Fruit fly (Drosophila melanogaster) whole organism, embryonic: ENCODE data around the gene pdm2.

Source experiments
- Atf-2 ChIP-seq: fragments of 200-800 bp; sonication (Bioruptor generic); optimal IDR thresholded peaks from 2 replicates; lab custom pipeline; 2016; ENCODE audit warnings: missing biosample characterization, missing genetic modification characterization
- CG10209 ChIP-seq: fragments of 200-800 bp; sonication (Bioruptor generic); optimal IDR thresholded peaks from 3 replicates; lab custom pipeline; 2017; ENCODE audit warnings: missing biosample characterization, mild to moderate bottlenecking, missing genetic modification characterization, missing genetic modification reagents
- CG11247 ChIP-seq: fragments of 200-800 bp; sonication (Bioruptor generic); IDR thresholded peaks from 2 replicates; pipeline ENCODE4 v1.3.6; 2022; ENCODE audit warnings: missing biosample characterization, missing genetic modification characterization
- CG1233 ChIP-seq: fragments of 200-800 bp; sonication (Bioruptor generic); optimal IDR thresholded peaks from 4 replicates; lab custom pipeline; 2018; ENCODE audit warnings: missing biosample characterization, mild to moderate bottlenecking, missing genetic modification characterization
- CG12391 ChIP-seq: fragments of 200-800 bp; sonication (Bioruptor generic); optimal IDR thresholded peaks from 3 replicates; lab custom pipeline; 2018; ENCODE audit warnings: missing biosample characterization, mild to moderate bottlenecking, missing genetic modification characterization, moderate library complexity
- CG13287 ChIP-seq: fragments of 200-800 bp; sonication (Bioruptor generic); IDR thresholded peaks from 2 replicates; pipeline ENCODE4 v1.3.6; 2022; ENCODE audit warnings: missing biosample characterization, missing genetic modification characterization; ENCODE audit not compliant: partially characterized antibody
- CG13296 ChIP-seq: fragments of 200-800 bp; sonication (Bioruptor generic); optimal IDR thresholded peaks from 3 replicates; lab custom pipeline; 2018; ENCODE audit warnings: missing biosample characterization, mild to moderate bottlenecking, missing genetic modification characterization
- CG14441 ChIP-seq: fragments of 200-800 bp; sonication (Bioruptor generic); IDR thresholded peaks from 2 replicates; pipeline ENCODE4 v1.3.6; 2022; ENCODE audit warnings: missing biosample characterization, missing genetic modification characterization
- CG14667 ChIP-seq: fragments of 200-800 bp; sonication (Bioruptor generic); IDR thresholded peaks from 2 replicates; pipeline ENCODE4 v1.3.6; 2022; ENCODE audit warnings: missing biosample characterization, missing genetic modification characterization
- CG1647 ChIP-seq: fragments of 200-800 bp; sonication (Bioruptor generic); optimal IDR thresholded peaks from 3 replicates; lab custom pipeline; 2016; ENCODE audit warnings: missing biosample characterization, missing genetic modification characterization
- CG17359 ChIP-seq: fragments of 200-800 bp; sonication (Bioruptor generic); optimal IDR thresholded peaks from 3 replicates; lab custom pipeline; 2018; ENCODE audit warnings: missing biosample characterization, mild to moderate bottlenecking, missing genetic modification characterization, moderate library complexity
- CG2129 ChIP-seq: fragments of 200-800 bp; sonication (Bioruptor generic); IDR thresholded peaks from 2 replicates; pipeline ENCODE4 v1.3.6; 2022; ENCODE audit warnings: missing biosample characterization, missing genetic modification characterization; ENCODE audit not compliant: partially characterized antibody
- CG2199 ChIP-seq: fragments of 200-800 bp; sonication (Bioruptor generic); IDR thresholded peaks from 3 replicates; pipeline ENCODE4 v1.3.6; 2022; ENCODE audit warnings: missing biosample characterization, missing genetic modification characterization
- CG2678 ChIP-seq: fragments of 200-800 bp; sonication (Bioruptor generic); optimal IDR thresholded peaks from 3 replicates; lab custom pipeline; 2019; ENCODE audit warnings: missing biosample characterization, mild to moderate bottlenecking, missing genetic modification characterization, moderate library complexity
- CG3407 ChIP-seq: fragments of 200-800 bp; sonication (Bioruptor generic); optimal IDR thresholded peaks from 2 replicates; lab custom pipeline; 2018; ENCODE audit warnings: missing biosample characterization, mild to moderate bottlenecking, missing genetic modification characterization
- CG4328 ChIP-seq: fragments of 200-800 bp; sonication (Bioruptor generic); optimal IDR thresholded peaks from 3 replicates; lab custom pipeline; 2017; ENCODE audit warnings: missing biosample characterization, missing genetic modification reagents, missing genetic modification characterization
- CG4404 ChIP-seq: fragments of 200-800 bp; sonication (Bioruptor generic); IDR thresholded peaks from 2 replicates; pipeline ENCODE4 v1.3.6; 2022; ENCODE audit warnings: missing biosample characterization, missing genetic modification characterization
- CG4424 ChIP-seq: fragments of 200-800 bp; sonication (Bioruptor generic); optimal IDR thresholded peaks from 3 replicates; lab custom pipeline; 2016; ENCODE audit warnings: missing biosample characterization, missing genetic modification characterization
- CG5953 ChIP-seq: fragments of 200-800 bp; sonication (Bioruptor generic); IDR thresholded peaks from 2 replicates; pipeline ENCODE4 v1.3.6; 2022; ENCODE audit warnings: missing biosample characterization, missing genetic modification characterization
- CG7963 ChIP-seq: fragments of 200-800 bp; sonication (Bioruptor generic); IDR thresholded peaks from 3 replicates; pipeline ENCODE4 v1.3.6; 2022; ENCODE audit warnings: missing biosample characterization, missing genetic modification characterization; ENCODE audit not compliant: partially characterized antibody
- CG9215 ChIP-seq: fragments of 200-800 bp; sonication (Bioruptor generic); IDR thresholded peaks from 2 replicates; pipeline ENCODE4 v1.3.6; 2022; ENCODE audit warnings: missing biosample characterization, missing genetic modification characterization
- CG9609 ChIP-seq: fragments of 200-800 bp; sonication (Bioruptor generic); optimal IDR thresholded peaks from 3 replicates; lab custom pipeline; 2016; ENCODE audit warnings: missing biosample characterization, missing genetic modification characterization
- CG9817 ChIP-seq: fragments of 200-800 bp; sonication (Bioruptor generic); optimal IDR thresholded peaks from 2 replicates; lab custom pipeline; 2018; ENCODE audit warnings: missing biosample characterization, mild to moderate bottlenecking, missing genetic modification characterization, moderate library complexity
- CG9876 ChIP-seq: fragments of 200-800 bp; sonication (Bioruptor generic); optimal IDR thresholded peaks from 2 replicates; lab custom pipeline; 2016; ENCODE audit warnings: missing biosample characterization, missing genetic modification characterization
- Eip74EF ChIP-seq, 2 experiments: fragments of 200-800 bp in 1 of 2; fragments of >200 bp in 1 of 2; sonication (Bioruptor generic) in 1 of 2; optimal IDR thresholded peaks; 2 replicates each; lab custom pipeline; 2017 to 2019; ENCODE audit warnings: missing biosample characterization in 2 of 2, missing genetic modification characterization in 2 of 2, mild to moderate bottlenecking in 1 of 2, moderate library complexity in 1 of 2
- HHEX ChIP-seq: fragments of 200-800 bp; sonication (Bioruptor generic); optimal IDR thresholded peaks from 3 replicates; lab custom pipeline; 2017; ENCODE audit warnings: missing biosample characterization, mild to moderate bottlenecking, missing genetic modification characterization, missing genetic modification reagents
- HmgZ ChIP-seq: fragments of 200-800 bp; sonication (Bioruptor generic); optimal IDR thresholded peaks from 2 replicates; lab custom pipeline; 2018; ENCODE audit warnings: missing biosample characterization, mild to moderate bottlenecking, missing genetic modification characterization
- Lim3 ChIP-seq: fragments of 200-800 bp; sonication (Bioruptor generic); IDR thresholded peaks from 2 replicates; pipeline ENCODE4 v1.3.6; 2022; ENCODE audit warnings: missing biosample characterization, missing genetic modification characterization
- Lpt ChIP-seq: fragments of >200 bp; optimal IDR thresholded peaks from 2 replicates; lab custom pipeline; 2018; ENCODE audit warnings: missing biosample characterization, missing genetic modification characterization
- MESR4 ChIP-seq: fragments of 200-800 bp; sonication (Bioruptor generic); optimal IDR thresholded peaks from 2 replicates; lab custom pipeline; 2018; ENCODE audit warnings: missing biosample characterization, mild to moderate bottlenecking, missing genetic modification characterization, moderate library complexity
- Mad ChIP-seq: fragments of 200-800 bp; sonication (Bioruptor generic); optimal IDR thresholded peaks from 2 replicates; lab custom pipeline; 2016; ENCODE audit warnings: missing biosample characterization, missing genetic modification characterization
- Oli ChIP-seq: fragments of 200-800 bp; sonication (Bioruptor generic); optimal IDR thresholded peaks from 2 replicates; lab custom pipeline; 2018; ENCODE audit warnings: missing biosample characterization, mild to moderate bottlenecking, missing genetic modification characterization, moderate library complexity
- Rfx ChIP-seq: fragments of 200-800 bp; sonication (Bioruptor generic); IDR thresholded peaks from 2 replicates; pipeline ENCODE4 v1.3.6; 2022; ENCODE audit warnings: missing biosample characterization, missing genetic modification characterization
- aop ChIP-seq: fragments of 200-800 bp; sonication (Bioruptor generic); IDR thresholded peaks from 2 replicates; pipeline ENCODE4 v1.3.6; 2022; ENCODE audit warnings: missing biosample characterization, missing genetic modification characterization
- crp ChIP-seq, 2 experiments: fragments of 200-800 bp; sonication (Bioruptor generic); optimal IDR thresholded peaks; 2 replicates in 1 of 2; 3 replicates in 1 of 2; lab custom pipeline; 2017; ENCODE audit warnings: missing biosample characterization in 2 of 2, missing genetic modification characterization in 2 of 2, mild to moderate bottlenecking in 1 of 2, moderate library complexity in 1 of 2
- dm ChIP-seq: fragments of 200-800 bp; sonication (Bioruptor generic); optimal IDR thresholded peaks from 3 replicates; lab custom pipeline; 2016; ENCODE audit warnings: missing biosample characterization, missing genetic modification characterization
- gcm2 ChIP-seq: fragments of 200-800 bp; sonication (Bioruptor generic); optimal IDR thresholded peaks from 2 replicates; lab custom pipeline; 2016; ENCODE audit warnings: missing biosample characterization, missing genetic modification characterization
- hth ChIP-seq: fragments of >200 bp; optimal IDR thresholded peaks from 2 replicates; lab custom pipeline; 2017; ENCODE audit warnings: inconsistent platforms
- ind ChIP-seq: fragments of 200-800 bp; sonication (Bioruptor generic); optimal IDR thresholded peaks from 3 replicates; lab custom pipeline; 2016; ENCODE audit warnings: missing biosample characterization, missing genetic modification characterization
- kay ChIP-seq: fragments of 200-800 bp; sonication (Bioruptor generic); optimal IDR thresholded peaks from 2 replicates; lab custom pipeline; 2016; ENCODE audit warnings: missing biosample characterization, missing genetic modification characterization
- lmd ChIP-seq: fragments of 200-800 bp; sonication (Bioruptor generic); IDR thresholded peaks from 2 replicates; pipeline ENCODE4 v1.3.6; 2022; ENCODE audit warnings: missing biosample characterization, missing genetic modification characterization
- odd ChIP-seq: fragments of 200-800 bp; sonication (Bioruptor generic); optimal IDR thresholded peaks from 2 replicates; lab custom pipeline; 2017; ENCODE audit warnings: missing biosample characterization, mild to moderate bottlenecking, missing genetic modification characterization
- sc ChIP-seq, 3 experiments: fragments of >200 bp in 2 of 3; fragments of 200-800 bp in 1 of 3; sonication (Bioruptor generic) in 1 of 3; optimal IDR thresholded peaks; 2 replicates in 2 of 3; 3 replicates in 1 of 3; lab custom pipeline; 2017; ENCODE audit warnings: mild to moderate bottlenecking in 1 of 3, missing biosample characterization in 1 of 3, missing genetic modification characterization in 1 of 3, missing genetic modification reagents in 1 of 3
- sima ChIP-seq: fragments of 200-800 bp; sonication (Bioruptor generic); optimal IDR thresholded peaks from 2 replicates; lab custom pipeline; 2016; ENCODE audit warnings: missing biosample characterization, missing genetic modification characterization
- slbo ChIP-seq: fragments of 200-800 bp; sonication (Bioruptor generic); IDR thresholded peaks from 2 replicates; pipeline ENCODE4 v1.3.6; 2022; ENCODE audit warnings: missing biosample characterization, missing genetic modification characterization
- sqz ChIP-seq: fragments of 200-800 bp; sonication (Bioruptor generic); optimal IDR thresholded peaks from 3 replicates; lab custom pipeline; 2018; ENCODE audit warnings: missing biosample characterization, mild to moderate bottlenecking, missing genetic modification characterization
- tgo ChIP-seq: fragments of 200-800 bp; sonication (Bioruptor generic); IDR thresholded peaks from 3 replicates; pipeline ENCODE4 v1.3.6; 2022; ENCODE audit warnings: missing biosample characterization, missing genetic modification characterization
- toy ChIP-seq: fragments of 200-800 bp; sonication (Bioruptor generic); IDR thresholded peaks from 2 replicates; pipeline ENCODE4 v1.3.6; 2022; ENCODE audit warnings: missing biosample characterization, missing genetic modification characterization
- z ChIP-seq: fragments of 200-800 bp; sonication (Bioruptor generic); IDR thresholded peaks from 3 replicates; pipeline ENCODE4 v1.3.6; 2022; ENCODE audit warnings: missing biosample characterization, missing genetic modification characterization
- zen2 ChIP-seq: fragments of 200-800 bp; sonication (Bioruptor generic); IDR thresholded peaks from 3 replicates; pipeline ENCODE4 v1.3.6; 2022; ENCODE audit warnings: missing biosample characterization, missing genetic modification characterization; ENCODE audit not compliant: partially characterized antibody

The pdm2 gene

DNA sequence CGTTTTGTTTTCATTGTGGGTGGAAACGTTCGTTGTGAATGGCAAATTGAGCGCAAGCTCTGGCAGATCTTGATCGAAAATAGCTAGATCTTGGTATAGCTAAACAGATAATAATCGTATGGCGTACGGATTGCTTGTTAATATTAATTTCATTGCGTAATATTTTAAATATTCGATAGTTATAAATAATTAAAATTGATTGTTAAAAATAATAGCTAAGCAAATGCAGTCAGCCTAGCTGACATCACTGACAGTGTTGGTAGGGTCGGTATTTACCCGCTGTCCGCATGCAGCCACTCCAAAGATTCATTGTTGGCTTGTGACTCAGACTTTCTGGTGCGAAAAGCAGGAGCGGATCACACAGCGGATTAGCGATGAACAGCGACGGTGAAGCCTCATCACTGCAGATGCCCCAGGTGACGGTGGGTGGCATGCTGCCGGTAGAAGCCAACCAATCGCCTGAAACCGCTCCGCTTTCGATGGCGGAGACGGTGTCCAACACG lies 47.5 kb downstream of the pdm2 start, which contains the start of the genes CG5776 and spict (continued):
- TF ChIP-seq MESR4 (GFP tag; lab: Kevin White, UChicago) = peak; percentile 91
- no peak for TF ChIP-seq gcm2 (GFP tag; lab: Kevin White, UChicago)
- TF ChIP-seq CG3407 = peak; percentile 70
- TF ChIP-seq dm (GFP tag; lab: Kevin White, UChicago) = peak; percentile 47
- peak; percentile 83 for TF ChIP-seq lmd (GFP tag; lab: Robert Waterston, UW)
- TF ChIP-seq Eip74EF (GFP tag; optimal IDR thresholded peaks at IDR 0.05; lab: Kevin White, UChicago) = peak in 1 of 2 experiments; percentile 38
- TF ChIP-seq CG14441 (GFP tag; lab: Robert Waterston, UW) = peak; percentile 84
- peak; percentile 72 for TF ChIP-seq Oli (tag; lab: Kevin White, UChicago)
- peak; percentile 77 for TF ChIP-seq CG4404 (GFP tag; lab: Robert Waterston, UW)
- no peak for TF ChIP-seq sima (GFP tag; lab: Kevin White, UChicago)
- peak; percentile 92 for TF ChIP-seq Rfx (GFP tag; lab: Robert Waterston, UW)
- peak; percentile 58 for TF ChIP-seq CG1233
- peak in 1 of 2 experiments; percentile 51 for TF ChIP-seq crp (GFP tag; optimal IDR thresholded peaks at IDR 0.05; lab: Kevin White, UChicago)
- peak; percentile 78 for TF ChIP-seq CG14667 (GFP tag; lab: Robert Waterston, UW)
- no peak for TF ChIP-seq CG2129 (GFP tag; lab: Robert Waterston, UW)
- TF ChIP-seq CG13296 = peak; percentile 67
- TF ChIP-seq HHEX (GFP tag; lab: Kevin White, UChicago) = peak; percentile 59
- no peak for TF ChIP-seq Lim3
- TF ChIP-seq Lpt (GFP tag; lab: Kevin White, UChicago) = no peak
- TF ChIP-seq slbo (GFP tag; lab: Robert Waterston, UW) = peak; percentile 92
- no peak for TF ChIP-seq CG1647 (GFP tag; lab: Kevin White, UChicago)
- TF ChIP-seq CG5953 (GFP tag; lab: Robert Waterston, UW) = peak; percentile 21; the same call in 1 of the 2 replicates
- TF ChIP-seq hth (lab: Kevin White, UChicago) = no peak
- TF ChIP-seq CG10209 = peak; percentile 77
- peak; percentile 42 for TF ChIP-seq CG17359 (tag; lab: Kevin White, UChicago)
- peak; percentile 31 for TF ChIP-seq CG4328
- peak; percentile 10 for TF ChIP-seq Atf-2 (GFP tag; lab: Kevin White, UChicago)
- peak; percentile 62; the same call in 1 of the 2 replicates for TF ChIP-seq CG13287 (GFP tag; lab: Robert Waterston, UW)
- TF ChIP-seq CG9215 = peak; percentile 80
- no peak for TF ChIP-seq sqz (GFP tag; lab: Kevin White, UChicago)
- peak; percentile 87 for TF ChIP-seq CG11247
- TF ChIP-seq HmgZ = peak; percentile 93
- peak; percentile 51 for TF ChIP-seq ind
- TF ChIP-seq CG9817 (tag; lab: Kevin White, UChicago) = peak; percentile 86
- TF ChIP-seq Mad (GFP tag; lab: Kevin White, UChicago) = peak; percentile 70
- TF ChIP-seq CG4424 (GFP tag; lab: Kevin White, UChicago) = peak; percentile 47
- 0 out of 2 replicates have a peak, but pooled peaks have one; percentile 5 for TF ChIP-seq toy (GFP tag; lab: Robert Waterston, UW)
- TF ChIP-seq z (GFP tag; lab: Robert Waterston, UW) = no peak
- no peak for TF ChIP-seq CG2199 (GFP tag; lab: Robert Waterston, UW)
- TF ChIP-seq zen2 = no peak
- peak; percentile 92 for TF ChIP-seq CG12391 (tag; lab: Kevin White, UChicago)
- no peak for TF ChIP-seq kay (GFP tag; lab: Kevin White, UChicago)
- TF ChIP-seq tgo (GFP tag; lab: Robert Waterston, UW) = peak; percentile 84
- TF ChIP-seq sc (optimal IDR thresholded peaks at IDR 0.05; lab: Kevin White, UChicago) = no peak
- peak; percentile 57 for TF ChIP-seq sc (GFP tag; optimal IDR thresholded peaks at IDR 0.05; lab: Kevin White, UChicago)
- peak; percentile 12 for TF ChIP-seq CG9876 (GFP tag; lab: Kevin White, UChicago)
- TF ChIP-seq CG9609 (GFP tag; lab: Kevin White, UChicago) = peak; percentile 27
- no peak for TF ChIP-seq CG7963 (GFP tag; lab: Robert Waterston, UW)
- peak; percentile 73 for TF ChIP-seq CG2678 (tag; lab: Kevin White, UChicago)
- 0 out of 2 replicates have a peak, but pooled peaks have one; percentile 12 for TF ChIP-seq aop (GFP tag; lab: Robert Waterston, UW)
- TF ChIP-seq odd = peak; percentile 33
